Worm (Caenorhabditis elegans) whole organism, mixed stage, embryonic: ENCODE results near the gene AH9.3.
A peak's percentile ranks its signal among the peaks of the same experiment; 100 is the strongest.

Experiments used
- M03D4.4 ChIP-seq: sonication (generic microtip); optimal IDR thresholded peaks from 2 replicates; lab custom pipeline; 2017; ENCODE audit warnings: mild to moderate bottlenecking, missing genetic modification characterization, missing compliant biosample characterization
- bed-3 ChIP-seq: fragments of 200-800 bp; sonication (Bioruptor generic); optimal IDR thresholded peaks from 3 replicates; lab custom pipeline; 2018; ENCODE audit warnings: mild to moderate bottlenecking, missing genetic modification characterization, moderate library complexity, missing compliant biosample characterization
- blmp-1 ChIP-seq: fragments of 150-350 bp; optimal IDR thresholded peaks from 2 replicates; lab custom pipeline; 2014; ENCODE audit warnings: missing biosample characterization, missing genetic modification characterization
- ceh-39 ChIP-seq: fragments of 150-350 bp; optimal IDR thresholded peaks from 2 replicates; lab custom pipeline; 2014; ENCODE audit warnings: missing biosample characterization, missing genetic modification characterization
- ceh-43 ChIP-seq: fragments of 200-800 bp; sonication (Bioruptor generic); optimal IDR thresholded peaks from 2 replicates; lab custom pipeline; 2018; ENCODE audit warnings: mild to moderate bottlenecking, missing genetic modification characterization, moderate library complexity, missing compliant biosample characterization
- ceh-83 ChIP-seq: fragments of 200-800 bp; sonication (Bioruptor generic); optimal IDR thresholded peaks from 2 replicates; lab custom pipeline; 2018; ENCODE audit warnings: mild to moderate bottlenecking, missing genetic modification characterization, missing compliant biosample characterization
- ces-1 ChIP-seq: fragments of 150-350 bp; optimal IDR thresholded peaks from 2 replicates; lab custom pipeline; 2014; ENCODE audit warnings: missing biosample characterization, missing genetic modification reagents, missing genetic modification characterization
- cnd-1 ChIP-seq: fragments of 200-800 bp; sonication (Bioruptor generic); optimal IDR thresholded peaks from 2 replicates; lab custom pipeline; 2018; ENCODE audit warnings: mild to moderate bottlenecking, missing genetic modification characterization, missing compliant biosample characterization
- drap-1 ChIP-seq: fragments of 200-800 bp; sonication (Bioruptor generic); optimal IDR thresholded peaks from 3 replicates; lab custom pipeline; 2018; ENCODE audit warnings: mild to moderate bottlenecking, missing genetic modification characterization, missing compliant biosample characterization
- elt-1 ChIP-seq: sonication (generic microtip); optimal IDR thresholded peaks from 2 replicates; lab custom pipeline; 2017; ENCODE audit warnings: missing genetic modification characterization, mild to moderate bottlenecking, missing compliant biosample characterization, antibody characterized with exemption, moderate library complexity, borderline replicate concordance; ENCODE audit not compliant: insufficient read depth
- elt-3 ChIP-seq: fragments of 150-350 bp; optimal IDR thresholded peaks from 2 replicates; lab custom pipeline; 2014; ENCODE audit warnings: missing biosample characterization, missing genetic modification characterization
- flh-1 ChIP-seq: fragments of 200-800 bp; sonication (Bioruptor generic); optimal IDR thresholded peaks from 2 replicates; lab custom pipeline; 2018; ENCODE audit warnings: mild to moderate bottlenecking, missing genetic modification characterization, moderate library complexity, missing compliant biosample characterization
- ham-2 ChIP-seq: fragments of 200-800 bp; sonication (Bioruptor generic); optimal IDR thresholded peaks from 2 replicates; lab custom pipeline; 2018; ENCODE audit warnings: mild to moderate bottlenecking, missing genetic modification characterization, missing compliant biosample characterization
- hlh-1 ChIP-seq: fragments of 150-350 bp; optimal IDR thresholded peaks from 2 replicates; lab custom pipeline; 2014; ENCODE audit warnings: missing biosample characterization, missing genetic modification reagents, missing genetic modification characterization
- lin-13 ChIP-seq: fragments of 150-350 bp; optimal IDR thresholded peaks from 2 replicates; lab custom pipeline; 2014; ENCODE audit warnings: missing biosample characterization, missing genetic modification characterization
- lin-32 ChIP-seq: fragments of 200-800 bp; sonication (Bioruptor generic); optimal IDR thresholded peaks from 2 replicates; lab custom pipeline; 2018; ENCODE audit warnings: mild to moderate bottlenecking, missing genetic modification characterization, missing compliant biosample characterization
- lsy-2 ChIP-seq: fragments of 150-350 bp; optimal IDR thresholded peaks from 2 replicates; lab custom pipeline; 2014; ENCODE audit warnings: missing biosample characterization, missing genetic modification characterization
- mab-5 ChIP-seq: fragments of 150-350 bp; optimal IDR thresholded peaks from 2 replicates; lab custom pipeline; 2014; ENCODE audit warnings: missing biosample characterization, missing genetic modification characterization
- mep-1 ChIP-seq: fragments of 150-350 bp; optimal IDR thresholded peaks from 2 replicates; lab custom pipeline; 2017; ENCODE audit warnings: missing biosample characterization, missing genetic modification reagents, missing genetic modification characterization, inconsistent platforms
- mls-2 ChIP-seq: sonication (generic microtip); optimal IDR thresholded peaks from 2 replicates; lab custom pipeline; 2016; ENCODE audit warnings: mild to moderate bottlenecking, missing genetic modification characterization, moderate library complexity, missing compliant biosample characterization
- nhr-12 ChIP-seq: fragments of 150-350 bp; optimal IDR thresholded peaks from 2 replicates; lab custom pipeline; 2014; ENCODE audit warnings: missing biosample characterization, missing genetic modification characterization
- nhr-2 ChIP-seq: fragments of 150-350 bp; optimal IDR thresholded peaks from 2 replicates; lab custom pipeline; 2014; ENCODE audit warnings: missing biosample characterization, missing genetic modification characterization
- nhr-237 ChIP-seq: fragments of 150-350 bp; optimal IDR thresholded peaks from 2 replicates; lab custom pipeline; 2014; ENCODE audit warnings: missing biosample characterization, missing genetic modification characterization
- nhr-28 ChIP-seq: fragments of 150-350 bp; optimal IDR thresholded peaks from 2 replicates; lab custom pipeline; 2014; ENCODE audit warnings: missing biosample characterization, missing genetic modification characterization
- nhr-76 ChIP-seq: sonication (generic microtip); optimal IDR thresholded peaks from 2 replicates; lab custom pipeline; 2017; ENCODE audit warnings: missing biosample characterization, missing genetic modification characterization
- pha-4 ChIP-seq: fragments of 150-350 bp; optimal IDR thresholded peaks from 2 replicates; lab custom pipeline; 2018; ENCODE audit warnings: missing biosample characterization, missing genetic modification reagents, missing genetic modification characterization
- sem-2 ChIP-seq: fragments of 200-800 bp; sonication (Bioruptor generic); optimal IDR thresholded peaks from 2 replicates; lab custom pipeline; 2018; ENCODE audit warnings: mild to moderate bottlenecking, missing genetic modification characterization, missing compliant biosample characterization
- snpc-4 ChIP-seq: fragments of 150-350 bp; optimal IDR thresholded peaks from 2 replicates; lab custom pipeline; 2014; ENCODE audit warnings: missing biosample characterization, missing genetic modification characterization
- sptf-1 ChIP-seq: sonication (generic microtip); optimal IDR thresholded peaks from 2 replicates; lab custom pipeline; 2017; ENCODE audit warnings: mild to moderate bottlenecking, missing genetic modification characterization, moderate library complexity, missing compliant biosample characterization
- tbx-8 ChIP-seq: fragments of 200-800 bp; sonication (Bioruptor generic); optimal IDR thresholded peaks from 2 replicates; lab custom pipeline; 2018; ENCODE audit warnings: mild to moderate bottlenecking, missing genetic modification characterization, moderate library complexity, missing compliant biosample characterization
- unc-120 ChIP-seq: sonication (generic microtip); optimal IDR thresholded peaks from 2 replicates; lab custom pipeline; 2017; ENCODE audit warnings: missing genetic modification characterization, missing compliant biosample characterization; ENCODE audit not compliant: poor library complexity, severe bottlenecking
- unc-39 ChIP-seq: fragments of 150-350 bp; optimal IDR thresholded peaks from 2 replicates; lab custom pipeline; 2014; ENCODE audit warnings: missing biosample characterization, missing genetic modification characterization
- unc-62 ChIP-seq: fragments of 150-350 bp; optimal IDR thresholded peaks from 2 replicates; lab custom pipeline; 2014; ENCODE audit warnings: missing biosample characterization, missing genetic modification reagents, missing genetic modification characterization
- zip-8 ChIP-seq: fragments of 150-350 bp; optimal IDR thresholded peaks from 2 replicates; lab custom pipeline; 2014; ENCODE audit warnings: missing biosample characterization, missing genetic modification characterization
- ztf-11 ChIP-seq: fragments of 150-350 bp; optimal IDR thresholded peaks from 2 replicates; lab custom pipeline; 2014; ENCODE audit warnings: missing biosample characterization, missing genetic modification characterization

The AH9.3 gene

DNA sequence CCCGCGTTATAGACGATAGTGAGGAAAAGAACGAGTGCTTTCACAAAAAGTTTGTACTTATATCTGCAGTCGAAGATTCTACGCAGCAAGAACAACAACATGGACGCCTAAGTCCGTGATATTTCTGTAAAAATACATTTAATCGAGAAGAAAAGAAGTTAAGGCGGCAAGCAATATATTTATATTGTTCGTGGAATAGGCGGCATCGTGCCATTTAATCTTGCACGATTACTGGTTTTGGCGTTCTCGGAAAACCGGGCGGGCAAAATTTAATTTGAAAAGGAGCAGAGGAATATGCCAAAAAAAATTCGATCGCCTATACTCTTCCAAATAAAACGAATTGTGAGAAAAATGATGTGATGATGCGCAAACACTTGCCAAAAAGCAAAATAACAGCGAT, 14.0 kb downstream of the AH9.3 start, which contains the start of gene AH9.1:
Gene AH9.1, minus strand, starts transcription at position 101 of the 400 bp plus-strand sequence.
- TF ChIP-seq unc-62 = no peak
- TF ChIP-seq unc-120 (tag; lab: Kevin White, UChicago) = no peak
- no peak for TF ChIP-seq cnd-1 (tag; lab: Kevin White, UChicago)
- TF ChIP-seq lin-13 (tag; lab: Kevin White, UChicago) = no peak
- TF ChIP-seq hlh-1 (tag; lab: Kevin White, UChicago) = no peak
- TF ChIP-seq nhr-76 = no peak
- TF ChIP-seq ceh-83 (GFP tag; lab: Kevin White, UChicago) = no peak
- no peak for TF ChIP-seq M03D4.4 (tag; lab: Kevin White, UChicago)
- no peak for TF ChIP-seq sem-2 (GFP tag; lab: Kevin White, UChicago)
- no peak for TF ChIP-seq nhr-2 (tag; lab: Kevin White, UChicago)
- TF ChIP-seq flh-1 (GFP tag; lab: Kevin White, UChicago) = no peak
- TF ChIP-seq ces-1 (GFP tag; lab: Kevin White, UChicago) = no peak
- TF ChIP-seq ztf-11 (tag; lab: Kevin White, UChicago) = no peak
- no peak for TF ChIP-seq nhr-28 (tag; lab: Kevin White, UChicago)
- no peak for TF ChIP-seq mls-2 (tag; lab: Kevin White, UChicago)
- TF ChIP-seq, all 35 proteins: peak for 0

DNA sequence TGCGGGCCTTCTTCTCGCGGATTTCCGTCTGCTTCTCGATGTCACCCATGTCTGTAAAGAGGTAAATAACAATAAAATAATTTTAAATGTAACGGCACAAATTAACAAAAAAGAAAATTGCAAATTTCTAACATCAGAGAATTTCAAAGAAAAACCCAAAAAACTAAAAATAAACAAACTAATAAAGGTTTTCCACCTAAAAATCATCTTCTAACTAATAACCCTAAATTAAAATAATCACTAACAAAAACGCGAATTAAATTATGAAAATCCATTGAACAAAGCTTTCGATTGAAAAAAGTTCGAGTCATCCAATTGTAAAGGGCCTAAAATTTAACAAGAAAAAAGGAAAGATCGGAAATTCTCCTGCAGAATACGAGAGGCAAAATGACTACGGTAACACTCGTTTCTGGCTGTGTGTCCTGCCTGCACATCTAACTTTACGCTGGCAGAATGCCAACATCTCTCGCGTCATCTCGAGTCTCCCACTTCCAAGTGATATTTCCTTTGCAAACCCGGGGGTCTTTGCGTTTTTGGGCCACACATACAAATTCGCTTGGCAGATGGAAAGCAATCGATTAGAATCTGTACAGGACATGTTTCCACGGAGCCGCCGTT, 18.2 kb downstream of the AH9.3 start, which contains the start of gene rpl-11.2:
Gene rpl-11.2, minus strand, starts transcription at position 51 of the 618 bp plus-strand sequence.
- TF ChIP-seq ceh-39 (tag; lab: Kevin White, UChicago) (peak; percentile 90), lsy-2 (peak; percentile 99), hlh-1 (tag; lab: Kevin White, UChicago) (peak; percentile 83), ham-2 (GFP tag; lab: Kevin White, UChicago) (no peak), ceh-83 (GFP tag; lab: Kevin White, UChicago) (no peak), nhr-76 (no peak), unc-39 (tag; lab: Kevin White, UChicago) (no peak), mab-5 (tag; lab: Kevin White, UChicago) (no peak), unc-62 (peak; percentile 93), sem-2 (GFP tag; lab: Kevin White, UChicago) (no peak), elt-3 (no peak), drap-1 (peak; percentile 8), cnd-1 (tag; lab: Kevin White, UChicago) (peak; percentile 68), ztf-11 (tag; lab: Kevin White, UChicago) (peak; percentile 76), blmp-1 (tag; lab: Kevin White, UChicago) (no peak), snpc-4 (tag; lab: Kevin White, UChicago) (no peak), pha-4 (tag; lab: Kevin White, UChicago) (peak; percentile 97), nhr-28 (tag; lab: Kevin White, UChicago) (no peak), ces-1 (GFP tag; lab: Kevin White, UChicago) (peak; percentile 75), bed-3 (GFP tag; lab: Kevin White, UChicago) (no peak), mep-1 (tag; lab: Kevin White, UChicago) (peak; percentile 99), zip-8 (tag; lab: Kevin White, UChicago) (no peak), nhr-2 (tag; lab: Kevin White, UChicago) (peak; percentile 70), lin-32 (GFP tag; lab: Kevin White, UChicago) (peak; percentile 31), sptf-1 (peak; percentile 77), unc-120 (tag; lab: Kevin White, UChicago) (peak; percentile 61), flh-1 (GFP tag; lab: Kevin White, UChicago) (no peak), lin-13 (tag; lab: Kevin White, UChicago) (peak; percentile 92), ceh-43 (GFP tag; lab: Kevin White, UChicago) (no peak), mls-2 (tag; lab: Kevin White, UChicago) (no peak), tbx-8 (no peak), M03D4.4 (tag; lab: Kevin White, UChicago) (peak; percentile 48), nhr-12 (peak; percentile 26), nhr-237 (peak; percentile 89), elt-1 (tag; lab: Kevin White, UChicago) (peak; percentile 31)
- TF ChIP-seq, all 35 proteins: peak for 19
